Worm (Caenorhabditis elegans): ENCODE measurements around the gene nspc-5.

Gene nspc-5

DNA sequence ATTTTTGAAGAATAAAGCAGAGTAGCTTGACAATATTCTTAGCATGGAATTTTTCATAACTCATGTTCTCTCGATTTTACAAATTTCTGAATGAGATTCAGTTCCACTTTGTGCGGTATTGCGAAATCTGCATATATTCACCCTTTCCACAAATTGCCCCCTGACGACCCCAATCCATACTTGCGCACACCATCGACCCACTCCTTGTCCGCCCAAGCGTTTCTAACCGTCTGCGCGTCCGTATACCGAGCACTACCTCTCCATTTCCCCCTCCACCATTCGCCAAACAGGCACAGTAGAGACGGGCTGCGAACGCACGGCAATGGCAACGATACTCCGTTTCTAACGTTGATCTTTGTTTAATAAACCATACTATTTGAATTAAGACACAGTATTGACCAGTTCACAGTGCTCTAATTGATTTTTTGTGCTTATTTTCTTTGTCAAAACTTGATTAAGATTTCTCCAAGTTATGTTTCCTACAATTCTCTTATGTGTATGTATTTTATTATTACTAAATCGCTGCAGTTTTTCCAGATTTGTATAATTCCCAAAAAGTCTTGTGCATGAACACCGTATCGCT is 18.2 kb downstream of the nspc-5 start, which contains the start of gene utx-1:
Gene utx-1 (plus strand): TSS at position 533 of the 583 bp plus-strand sequence.
- peak; percentile 80 for TF ChIP-seq ceh-31 (tag; optimal IDR thresholded peaks at IDR 0.05)
- TF ChIP-seq ceh-18 (tag; optimal IDR thresholded peaks at IDR 0.05) = no peak
- no peak for TF ChIP-seq ceh-24 (tag; optimal IDR thresholded peaks at IDR 0.05)
- no peak for TF ChIP-seq ceh-9 (tag; optimal IDR thresholded peaks at IDR 0.05)
- TF ChIP-seq madf-2 (tag; optimal IDR thresholded peaks at IDR 0.05) = no peak
- TF ChIP-seq ceh-2 (tag; optimal IDR thresholded peaks at IDR 0.05) = peak; percentile 35
- TF ChIP-seq ceh-45 (GFP tag; IDR thresholded peaks at IDR 0.05) = no peak
- TF ChIP-seq syd-9 (tag; optimal IDR thresholded peaks at IDR 0.05) = no peak
- TF ChIP-seq ahr-1 (tag; optimal IDR thresholded peaks at IDR 0.05) = no peak
- no peak for TF ChIP-seq zip-5 (tag; optimal IDR thresholded peaks at IDR 0.05)
- peak; percentile 17 for TF ChIP-seq fkh-6 (tag; optimal IDR thresholded peaks at IDR 0.05)
- no peak for TF ChIP-seq ceh-6 (GFP tag; optimal IDR thresholded peaks at IDR 0.05)
- TF ChIP-seq elt-4 (tag; optimal IDR thresholded peaks at IDR 0.05) = no peak
- no peak for TF ChIP-seq pqm-1 (tag; optimal IDR thresholded peaks at IDR 0.05)
- TF ChIP-seq ceh-30 (tag; optimal IDR thresholded peaks at IDR 0.05) = no peak
- TF ChIP-seq pha-4 (tag; optimal IDR thresholded peaks at IDR 0.05) = no peak
- TF ChIP-seq sox-2 (GFP tag; IDR thresholded peaks at IDR 0.05) = no peak
- TF ChIP-seq sox-4 (tag; optimal IDR thresholded peaks at IDR 0.05) = no peak
- TF ChIP-seq unc-55 (GFP tag; optimal IDR thresholded peaks at IDR 0.05) = peak; percentile 24
- no peak for TF ChIP-seq nhr-11 (tag; optimal IDR thresholded peaks at IDR 0.05)
- TF ChIP-seq pag-3 (tag; optimal IDR thresholded peaks at IDR 0.05; ENCODE audit: borderline replicate concordance) = no peak
- no peak for TF ChIP-seq dmd-4 (tag; optimal IDR thresholded peaks at IDR 0.05; ENCODE audit: borderline replicate concordance)
- peak; percentile 35 for TF ChIP-seq hlh-30 (tag; optimal IDR thresholded peaks at IDR 0.05; ENCODE audit: insufficient read depth)
- no peak for TF ChIP-seq lim-6 (tag; optimal IDR thresholded peaks at IDR 0.05)
- no peak for TF ChIP-seq T23F11.4 (GFP tag; optimal IDR thresholded peaks at IDR 0.05)
- no peak for TF ChIP-seq C08G9.2 (tag; optimal IDR thresholded peaks at IDR 0.05)
- TF ChIP-seq unc-3 (GFP tag; conservative IDR thresholded peaks at IDR 0.05) = no peak
- TF ChIP-seq unc-3 (tag; optimal IDR thresholded peaks at IDR 0.05) = no peak
- TF ChIP-seq C38D4.7 (GFP tag; optimal IDR thresholded peaks at IDR 0.05) = no peak
- TF ChIP-seq pros-1 (tag; optimal IDR thresholded peaks at IDR 0.05) = no peak
- TF ChIP-seq che-1 (tag; optimal IDR thresholded peaks at IDR 0.05) = no peak
- TF ChIP-seq tbx-2 (tag; optimal IDR thresholded peaks at IDR 0.05) = peak; percentile 43
- peak; percentile 19 for TF ChIP-seq ztf-16 (tag; optimal IDR thresholded peaks at IDR 0.05)
- TF ChIP-seq pax-1 (tag; optimal IDR thresholded peaks at IDR 0.05) = no peak
- no peak for TF ChIP-seq unc-86 (tag; optimal IDR thresholded peaks at IDR 0.05)
- TF ChIP-seq mec-3 (tag; optimal IDR thresholded peaks at IDR 0.05; ENCODE audit: borderline replicate concordance) = no peak
- no peak for TF ChIP-seq F13H6.1 (tag; optimal IDR thresholded peaks at IDR 0.05)
- TF ChIP-seq nfya-1 (tag; optimal IDR thresholded peaks at IDR 0.05) = peak; percentile 62
- no peak for TF ChIP-seq nhr-232 (tag; optimal IDR thresholded peaks at IDR 0.05)
- TF ChIP-seq ceh-19 (GFP tag; optimal IDR thresholded peaks at IDR 0.05) = no peak
- no peak for TF ChIP-seq rnt-1 (tag; optimal IDR thresholded peaks at IDR 0.05)
- TF ChIP-seq ceh-14 (tag; optimal IDR thresholded peaks at IDR 0.05) = peak; percentile 17
- TF ChIP-seq ttx-3 (tag; optimal IDR thresholded peaks at IDR 0.05) = no peak
- TF ChIP-seq hlh-13 (GFP tag; optimal IDR thresholded peaks at IDR 0.05) = no peak
- no peak for TF ChIP-seq npax-4 (tag; optimal IDR thresholded peaks at IDR 0.05)
- TF ChIP-seq ref-2 (tag; optimal IDR thresholded peaks at IDR 0.05) = peak; percentile 50
- no peak for TF ChIP-seq pat-9 (tag; optimal IDR thresholded peaks at IDR 0.05)
- TF ChIP-seq Y22D7AL.16 (tag; optimal IDR thresholded peaks at IDR 0.05) = no peak
- no peak for TF ChIP-seq hlh-8 (tag; optimal IDR thresholded peaks at IDR 0.05)
- TF ChIP-seq lin-11 (tag; optimal IDR thresholded peaks at IDR 0.05) = no peak
- no peak for TF ChIP-seq fax-1 (tag; optimal IDR thresholded peaks at IDR 0.05)
- peak; percentile 42 for TF ChIP-seq unc-42 (tag; optimal IDR thresholded peaks at IDR 0.05)
- no peak for TF ChIP-seq dve-1 (tag; optimal IDR thresholded peaks at IDR 0.05)
